Worm (Caenorhabditis elegans) whole organism, late embryonic: Measurements from ENCODE around the gene emb-8.

ENCODE experiments used
- C08G9.2 ChIP-seq: sonication (generic microtip); optimal IDR thresholded peaks from 2 replicates; lab custom pipeline; 2016; ENCODE audit warnings: mild to moderate bottlenecking, missing genetic modification characterization, moderate library complexity, missing compliant biosample characterization
- F13H6.1 ChIP-seq: sonication (generic microtip); optimal IDR thresholded peaks from 2 replicates; lab custom pipeline; 2016; ENCODE audit warnings: missing genetic modification characterization, missing compliant biosample characterization
- K09A11.1 ChIP-seq: sonication (generic microtip); optimal IDR thresholded peaks from 2 replicates; lab custom pipeline; 2017; ENCODE audit warnings: antibody characterized with exemption, mild to moderate bottlenecking, missing genetic modification characterization, missing compliant biosample characterization; ENCODE audit not compliant: insufficient read depth
- Y22D7AL.16 ChIP-seq: sonication (generic microtip); optimal IDR thresholded peaks from 2 replicates; lab custom pipeline; 2016; ENCODE audit warnings: missing genetic modification characterization, missing compliant biosample characterization
- ahr-1 ChIP-seq: sonication (generic microtip); optimal IDR thresholded peaks from 2 replicates; lab custom pipeline; 2016; ENCODE audit warnings: missing genetic modification characterization, missing compliant biosample characterization
- ceh-22 ChIP-seq: sonication (generic microtip); optimal IDR thresholded peaks from 2 replicates; lab custom pipeline; 2017; ENCODE audit warnings: missing biosample characterization, missing genetic modification characterization
- ceh-30 ChIP-seq: fragments of 150-350 bp; optimal IDR thresholded peaks from 2 replicates; lab custom pipeline; 2014; ENCODE audit warnings: missing biosample characterization, missing genetic modification characterization
- ceh-34 ChIP-seq: sonication (generic microtip); optimal IDR thresholded peaks from 2 replicates; lab custom pipeline; 2016; ENCODE audit warnings: mild to moderate bottlenecking, missing genetic modification characterization, missing compliant biosample characterization
- ceh-45 ChIP-seq: fragments of 200-800 bp; sonication (Bioruptor generic); IDR thresholded peaks from 2 replicates; pipeline ENCODE4 v1.3.6; 2022; ENCODE audit warnings: missing genetic modification reagents, missing genetic modification characterization, missing compliant biosample characterization
- ceh-6 ChIP-seq: fragments of 200-800 bp; sonication (Bioruptor generic); optimal IDR thresholded peaks from 2 replicates; lab custom pipeline; 2018; ENCODE audit warnings: mild to moderate bottlenecking, missing genetic modification characterization, missing compliant biosample characterization
- ceh-9 ChIP-seq: sonication (generic microtip); optimal IDR thresholded peaks from 2 replicates; lab custom pipeline; 2016; ENCODE audit warnings: mild to moderate bottlenecking, missing genetic modification characterization, inconsistent platforms, missing compliant biosample characterization
- che-1 ChIP-seq: sonication (generic microtip); optimal IDR thresholded peaks from 2 replicates; lab custom pipeline; 2016; ENCODE audit warnings: mild to moderate bottlenecking, missing genetic modification characterization, missing compliant biosample characterization
- dmd-4 ChIP-seq: sonication (generic microtip); optimal IDR thresholded peaks from 2 replicates; lab custom pipeline; 2016; ENCODE audit warnings: borderline replicate concordance, missing genetic modification characterization, missing compliant biosample characterization
- dve-1 ChIP-seq: sonication (generic microtip); optimal IDR thresholded peaks from 2 replicates; lab custom pipeline; 2017; ENCODE audit warnings: antibody characterized with exemption, mild to moderate bottlenecking, missing genetic modification characterization, missing compliant biosample characterization
- elt-2 ChIP-seq: sonication (generic microtip); optimal IDR thresholded peaks from 2 replicates; lab custom pipeline; 2016; ENCODE audit warnings: missing genetic modification reagents, missing genetic modification characterization, missing compliant biosample characterization
- ets-4 ChIP-seq: sonication (generic microtip); optimal IDR thresholded peaks from 2 replicates; lab custom pipeline; 2016; ENCODE audit warnings: missing genetic modification characterization, missing compliant biosample characterization
- eyg-1 ChIP-seq: sonication (generic microtip); optimal IDR thresholded peaks from 2 replicates; lab custom pipeline; 2016; ENCODE audit warnings: missing genotype, missing genetic modification characterization, missing compliant biosample characterization
- fkh-10 ChIP-seq: fragments of 150-350 bp; optimal IDR thresholded peaks from 2 replicates; lab custom pipeline; 2014; ENCODE audit warnings: missing biosample characterization, missing genetic modification reagents, missing genetic modification characterization
- fkh-6 ChIP-seq: sonication (generic microtip); optimal IDR thresholded peaks from 2 replicates; lab custom pipeline; 2016; ENCODE audit warnings: missing genetic modification characterization, missing compliant biosample characterization
- gmeb-2 ChIP-seq: sonication (generic microtip); optimal IDR thresholded peaks from 2 replicates; lab custom pipeline; 2016; ENCODE audit warnings: missing genetic modification characterization, inconsistent platforms, missing compliant biosample characterization
- hlh-15 ChIP-seq: sonication (generic microtip); optimal IDR thresholded peaks from 2 replicates; lab custom pipeline; 2016; ENCODE audit warnings: missing genetic modification characterization, missing compliant biosample characterization
- hlh-8 ChIP-seq: sonication (generic microtip); optimal IDR thresholded peaks from 2 replicates; lab custom pipeline; 2016; ENCODE audit warnings: missing genotype, missing genetic modification characterization, missing compliant biosample characterization
- madf-2 ChIP-seq: sonication (generic microtip); optimal IDR thresholded peaks from 2 replicates; lab custom pipeline; 2017; ENCODE audit warnings: missing genetic modification characterization, missing compliant biosample characterization
- nfya-1 ChIP-seq: sonication (generic microtip); optimal IDR thresholded peaks from 2 replicates; lab custom pipeline; 2017; ENCODE audit warnings: missing genetic modification characterization, mild to moderate bottlenecking, missing compliant biosample characterization, antibody characterized with exemption, moderate library complexity
- npax-4 ChIP-seq: sonication (generic microtip); optimal IDR thresholded peaks from 2 replicates; lab custom pipeline; 2016; ENCODE audit warnings: missing genetic modification characterization, missing compliant biosample characterization
- pax-1 ChIP-seq: fragments of 150-350 bp; optimal IDR thresholded peaks from 2 replicates; lab custom pipeline; 2014; ENCODE audit warnings: missing biosample characterization, missing genetic modification characterization
- pha-4 ChIP-seq: fragments of 150-350 bp; optimal IDR thresholded peaks from 2 replicates; lab custom pipeline; 2018; ENCODE audit warnings: missing biosample characterization, missing genetic modification reagents, missing genetic modification characterization
- pros-1 ChIP-seq: fragments of 150-350 bp; optimal IDR thresholded peaks from 2 replicates; lab custom pipeline; 2014; ENCODE audit warnings: missing biosample characterization, missing genetic modification reagents, missing genetic modification characterization
- rnt-1 ChIP-seq: sonication (generic microtip); optimal IDR thresholded peaks from 2 replicates; lab custom pipeline; 2016; ENCODE audit warnings: missing genetic modification characterization, missing compliant biosample characterization
- sox-2 ChIP-seq: fragments of 200-800 bp; sonication (Bioruptor generic); IDR thresholded peaks from 2 replicates; pipeline ENCODE4 v1.3.6; 2022; ENCODE audit warnings: missing genetic modification reagents, missing genetic modification characterization, missing compliant biosample characterization
- syd-9 ChIP-seq: sonication (generic microtip); optimal IDR thresholded peaks from 2 replicates; lab custom pipeline; 2016; ENCODE audit warnings: mild to moderate bottlenecking, missing genetic modification characterization, moderate library complexity, missing compliant biosample characterization
- tbx-2 ChIP-seq: sonication (generic microtip); optimal IDR thresholded peaks from 2 replicates; lab custom pipeline; 2016; ENCODE audit warnings: missing genetic modification characterization, missing compliant biosample characterization
- ttx-3 ChIP-seq: sonication (generic microtip); optimal IDR thresholded peaks from 2 replicates; lab custom pipeline; 2016; ENCODE audit warnings: missing genetic modification reagents, missing genetic modification characterization, missing compliant biosample characterization
- unc-3 ChIP-seq, 2 experiments: fragments of 200-800 bp in 1 of 2; sonication (Bioruptor generic) in 1 of 2; sonication (generic microtip) in 1 of 2; conservative IDR thresholded peaks in 1 of 2; optimal IDR thresholded peaks in 1 of 2; 2 replicates each; pipeline versions ENCODE4 v1.3.6 to Lab custom; 2016 to 2022; ENCODE audit warnings: missing compliant biosample characterization in 2 of 2, missing genetic modification characterization in 2 of 2, missing genetic modification reagents in 1 of 2
- unc-42 ChIP-seq: sonication (generic microtip); optimal IDR thresholded peaks from 2 replicates; lab custom pipeline; 2016; ENCODE audit warnings: missing genotype, missing genetic modification characterization, missing compliant biosample characterization
- unc-55 ChIP-seq: sonication (generic microtip); optimal IDR thresholded peaks from 2 replicates; lab custom pipeline; 2017; ENCODE audit warnings: missing biosample characterization, missing genetic modification reagents, missing genetic modification characterization
- unc-86 ChIP-seq: sonication (generic microtip); optimal IDR thresholded peaks from 2 replicates; lab custom pipeline; 2016; ENCODE audit warnings: missing genetic modification characterization, missing compliant biosample characterization
- zip-5 ChIP-seq: sonication (generic microtip); optimal IDR thresholded peaks from 2 replicates; lab custom pipeline; 2016; ENCODE audit warnings: missing genetic modification characterization, missing compliant biosample characterization
- ztf-16 ChIP-seq: sonication (generic microtip); optimal IDR thresholded peaks from 2 replicates; lab custom pipeline; 2017; ENCODE audit warnings: missing genetic modification characterization, missing compliant biosample characterization

The emb-8 gene

DNA sequence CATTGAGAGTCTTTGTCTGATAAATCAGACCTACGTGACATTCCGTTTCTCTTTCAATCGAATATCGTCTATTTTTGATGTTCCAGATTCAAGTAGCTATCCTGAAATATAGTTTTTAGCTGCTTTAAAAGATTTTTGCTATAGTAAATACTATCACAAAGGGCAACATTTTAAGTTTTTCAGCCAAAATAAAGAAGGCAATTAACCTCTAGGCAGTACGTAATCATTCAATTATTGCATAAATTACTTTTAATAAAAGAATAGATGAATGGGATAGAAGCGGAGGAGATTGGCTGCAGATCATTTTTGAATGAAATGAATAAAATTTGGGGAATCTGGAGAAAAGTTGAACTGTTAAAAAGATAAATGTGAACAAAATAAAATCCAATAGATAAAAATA lies 29.8 kb downstream of the emb-8 start, which contains the start of gene ulp-1:
TSS of gene ulp-1 (minus strand) at position 101 of the 400 bp plus-strand sequence.
- TF ChIP-seq pha-4 (tag; lab: Kevin White, UChicago): no peak

DNA sequence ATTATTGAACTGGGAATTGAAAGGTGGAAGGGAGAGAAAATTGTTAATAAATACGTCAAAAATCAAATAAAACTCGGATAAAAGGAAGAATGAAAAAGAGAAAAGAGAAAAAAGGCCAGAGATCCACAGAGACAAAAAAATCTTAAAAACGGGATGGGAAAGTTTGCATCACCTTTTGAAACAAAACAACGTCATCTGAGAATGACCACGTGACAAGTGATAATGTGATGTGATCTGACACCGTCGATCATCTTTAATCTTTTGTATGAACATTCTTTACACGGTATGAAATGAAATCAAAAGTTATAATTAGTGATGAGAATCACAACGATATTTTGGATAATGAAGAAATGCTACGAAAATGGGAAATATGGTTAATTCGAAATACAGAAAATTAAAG lies 33.7 kb downstream of the emb-8 start:
- TF ChIP-seq npax-4 (no peak), tbx-2 (tag; lab: Kevin White, UChicago) (no peak), sox-2 (no peak), Y22D7AL.16 (no peak), pros-1 (tag; lab: Kevin White, UChicago) (no peak), fkh-6 (tag; lab: Kevin White, UChicago) (no peak), unc-86 (tag; lab: Kevin White, UChicago) (no peak), zip-5 (tag; lab: Kevin White, UChicago) (no peak), K09A11.1 (tag; lab: Kevin White, UChicago) (no peak), fkh-10 (GFP tag; lab: Kevin White, UChicago) (no peak), madf-2 (tag; lab: Kevin White, UChicago) (no peak), che-1 (tag; lab: Kevin White, UChicago) (no peak), rnt-1 (tag; lab: Kevin White, UChicago) (no peak), dmd-4 (tag; lab: Kevin White, UChicago) (no peak)

DNA sequence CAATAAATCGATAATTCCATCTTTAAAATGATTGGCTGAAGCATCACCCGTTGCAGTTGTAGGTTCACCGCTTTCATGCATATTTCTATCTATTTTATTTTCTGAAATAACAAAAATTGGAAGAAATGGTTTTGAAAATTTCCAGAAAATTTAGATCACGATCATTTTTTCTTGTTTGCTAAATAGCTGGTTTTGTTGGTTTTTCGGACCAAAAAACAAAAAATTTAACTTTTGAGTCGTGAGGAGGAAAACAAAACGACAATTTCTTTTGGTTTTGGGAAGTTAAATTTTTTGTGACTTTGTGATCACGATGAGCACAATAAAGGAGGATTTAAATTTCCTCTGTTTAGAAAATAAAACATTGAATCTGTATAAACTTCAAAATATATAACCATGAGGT lies 34.3 kb downstream of the emb-8 start, which contains the start of gene T10F2.2:
TSS of gene T10F2.2 (minus strand) at position 101 of the 400 bp plus-strand sequence.
- TF ChIP-seq K09A11.1 (tag; lab: Kevin White, UChicago) (no peak), syd-9 (tag; lab: Kevin White, UChicago) (no peak), tbx-2 (tag; lab: Kevin White, UChicago) (no peak), F13H6.1 (tag; lab: Kevin White, UChicago) (no peak), ceh-34 (tag; lab: Kevin White, UChicago) (no peak), unc-42 (tag; lab: Kevin White, UChicago) (no peak), ceh-22 (no peak), pax-1 (tag; lab: Kevin White, UChicago) (no peak)

DNA sequence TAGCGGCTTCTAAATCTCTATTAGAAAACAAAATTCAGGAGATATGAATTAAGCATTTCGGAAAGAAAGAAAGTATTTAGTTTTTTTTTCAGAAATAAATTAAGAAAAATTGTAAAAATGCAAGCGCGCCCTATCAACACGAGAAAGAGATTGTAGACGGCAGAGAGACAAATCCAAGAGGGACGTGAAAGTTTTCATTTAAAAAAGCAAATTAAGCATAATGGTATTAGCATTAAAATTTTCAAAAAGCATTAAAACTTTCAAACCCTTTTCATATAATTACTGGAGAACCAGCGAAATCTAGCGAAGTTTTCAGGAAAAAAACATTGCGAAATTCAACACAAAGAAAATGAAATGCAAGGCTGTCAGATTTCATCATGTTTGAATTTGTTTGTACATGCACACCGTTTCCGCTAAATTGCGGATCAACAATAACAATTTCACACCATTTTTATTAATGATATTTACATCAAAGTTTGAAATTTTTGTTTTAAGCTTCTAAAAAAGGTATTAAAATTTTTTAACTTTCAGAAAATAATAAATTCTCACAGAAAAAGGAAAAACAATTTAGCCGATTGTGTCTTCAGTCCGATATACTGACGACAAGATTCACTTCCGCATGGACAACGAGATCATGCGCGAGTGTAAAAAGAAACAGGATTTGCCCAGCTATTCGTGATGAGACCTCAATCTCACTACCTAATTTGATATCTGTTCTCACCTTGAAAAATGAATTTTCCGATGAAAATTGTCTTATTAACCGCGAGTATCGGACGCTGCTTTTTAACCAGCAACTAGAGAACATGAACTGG lies 36.5 kb downstream of the emb-8 start, which contains the start of gene gars-1:
TSS of gene gars-1 (minus strand) at position 808 of the 812 bp plus-strand sequence.
- TF ChIP-seq unc-55 (GFP tag; lab: Kevin White, UChicago) (peak; percentile 13), hlh-8 (tag; lab: Kevin White, UChicago) (no peak), ttx-3 (tag; lab: Kevin White, UChicago) (no peak), ceh-9 (tag; lab: Kevin White, UChicago) (no peak), elt-2 (peak; percentile 7), ceh-6 (GFP tag; lab: Kevin White, UChicago) (no peak), unc-42 (tag; lab: Kevin White, UChicago) (peak; percentile 60)

DNA sequence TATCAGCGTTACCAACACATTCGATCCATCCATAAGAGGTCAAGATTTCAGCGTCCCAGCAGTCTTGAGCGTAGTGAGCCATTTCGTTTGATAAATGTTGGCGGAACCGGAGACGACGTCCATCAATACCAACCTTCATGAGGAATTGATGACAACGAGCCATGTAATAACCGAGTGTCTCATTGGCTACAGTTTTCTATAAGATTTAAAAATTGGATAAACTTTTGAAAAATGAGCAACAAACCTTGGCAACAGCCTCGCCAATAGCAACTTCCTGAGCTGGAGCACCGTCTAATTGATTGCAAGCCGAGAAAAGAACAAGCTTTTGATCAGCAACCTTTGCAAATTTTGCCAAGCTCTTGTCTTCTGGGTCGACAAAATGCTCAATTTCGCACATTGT lies 38.7 kb downstream of the emb-8 start:
- TF ChIP-seq ceh-6 (GFP tag; lab: Kevin White, UChicago) (no peak), sox-2 (no peak), Y22D7AL.16 (no peak), F13H6.1 (tag; lab: Kevin White, UChicago) (no peak), dve-1 (no peak), ceh-45 (GFP tag; lab: Robert Waterston, UW) (no peak)
- TF ChIP-seq, all 69 proteins: peak for 0

DNA sequence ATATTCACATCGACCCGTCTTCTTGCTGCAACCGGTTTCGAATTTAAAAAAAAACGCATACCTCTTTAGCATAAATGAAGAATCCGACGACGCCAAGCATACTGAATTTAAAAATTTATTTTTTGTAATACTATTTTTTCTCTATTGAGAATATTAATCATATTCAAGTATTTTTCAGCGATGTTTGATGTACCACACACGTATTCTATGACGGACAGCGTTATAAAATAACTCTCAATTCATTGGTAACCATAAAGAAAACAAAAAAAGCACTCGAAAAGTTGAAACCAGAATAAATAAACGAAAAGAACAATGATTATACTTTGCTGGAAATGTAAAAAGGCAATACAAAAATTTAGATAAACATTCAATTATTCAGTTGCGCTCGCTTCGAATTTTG lies 40.0 kb downstream of the emb-8 start, which contains the start of gene T10F2.5:
TSS of gene T10F2.5 (minus strand) at position 101 of the 400 bp plus-strand sequence.
- TF ChIP-seq gmeb-2 (tag; lab: Kevin White, UChicago) (no peak), hlh-15 (tag; lab: Kevin White, UChicago) (no peak), ceh-30 (tag; lab: Kevin White, UChicago) (no peak), nfya-1 (no peak), syd-9 (tag; lab: Kevin White, UChicago) (no peak), ahr-1 (tag; lab: Kevin White, UChicago) (no peak), unc-3 (GFP tag; conservative IDR thresholded peaks at IDR 0.05; lab: Robert Waterston, UW) (no peak), unc-3 (tag; optimal IDR thresholded peaks at IDR 0.05; lab: Kevin White, UChicago) (no peak), C08G9.2 (tag; lab: Kevin White, UChicago) (no peak), pha-4 (tag; lab: Kevin White, UChicago) (no peak), F13H6.1 (tag; lab: Kevin White, UChicago) (no peak), ets-4 (tag; lab: Kevin White, UChicago) (no peak), unc-86 (tag; lab: Kevin White, UChicago) (no peak), ztf-16 (tag; lab: Kevin White, UChicago) (no peak), elt-2 (no peak), eyg-1 (tag; lab: Kevin White, UChicago) (no peak), Y22D7AL.16 (no peak)
